Fruit fly (Drosophila melanogaster) whole organism, prepupa: ENCODE measurements around the gene CG12017.

Source experiments
- CG10631 ChIP-seq: fragments of 200-800 bp; sonication (Bioruptor generic); optimal IDR thresholded peaks from 2 replicates; lab custom pipeline; 2016; ENCODE audit warnings: missing biosample characterization, missing genetic modification characterization
- CG10669 ChIP-seq: fragments of 200-800 bp; sonication (Bioruptor generic); optimal IDR thresholded peaks from 3 replicates; lab custom pipeline; 2018; ENCODE audit warnings: missing biosample characterization, mild to moderate bottlenecking, missing genetic modification characterization, moderate library complexity
- CG11294 ChIP-seq: fragments of 200-800 bp; sonication (Bioruptor generic); IDR thresholded peaks from 2 replicates; pipeline ENCODE4 v1.3.6; 2022; ENCODE audit warnings: missing biosample characterization, missing genetic modification characterization
- CG11762 ChIP-seq: fragments of 200-800 bp; sonication (Bioruptor generic); optimal IDR thresholded peaks from 3 replicates; lab custom pipeline; 2016; ENCODE audit warnings: missing biosample characterization, missing genetic modification characterization; ENCODE audit not compliant: insufficient read depth
- CG11902 ChIP-seq: fragments of 200-800 bp; sonication (Bioruptor generic); optimal IDR thresholded peaks from 3 replicates; lab custom pipeline; 2016; ENCODE audit warnings: missing biosample characterization, missing genetic modification characterization
- CG15336 ChIP-seq: fragments of 200-800 bp; sonication (Bioruptor generic); IDR thresholded peaks from 2 replicates; pipeline ENCODE4 v1.3.6; 2022; ENCODE audit warnings: missing biosample characterization, missing genetic modification characterization
- CG1621 ChIP-seq: fragments of 200-800 bp; sonication (Bioruptor generic); optimal IDR thresholded peaks from 3 replicates; lab custom pipeline; 2018; ENCODE audit warnings: missing biosample characterization, mild to moderate bottlenecking, missing genetic modification characterization
- CG16779 ChIP-seq: fragments of 200-800 bp; sonication (Bioruptor generic); optimal IDR thresholded peaks from 3 replicates; lab custom pipeline; 2017; ENCODE audit warnings: missing biosample characterization, mild to moderate bottlenecking, missing genetic modification characterization
- CG3032 ChIP-seq: fragments of 200-800 bp; optimal IDR thresholded peaks from 2 replicates; lab custom pipeline; 2019; ENCODE audit warnings: missing biosample characterization, mild to moderate bottlenecking, missing genetic modification characterization, moderate library complexity
- CG31627 ChIP-seq: fragments of 200-800 bp; sonication (Bioruptor generic); optimal IDR thresholded peaks from 3 replicates; lab custom pipeline; 2016; ENCODE audit warnings: missing biosample characterization, missing genetic modification characterization
- CG32006 ChIP-seq: fragments of 200-800 bp; sonication (Bioruptor generic); optimal IDR thresholded peaks from 3 replicates; lab custom pipeline; 2017; ENCODE audit warnings: missing biosample characterization, mild to moderate bottlenecking, missing genetic modification characterization
- CG34406 ChIP-seq: fragments of 200-800 bp; sonication (Bioruptor generic); optimal IDR thresholded peaks from 3 replicates; lab custom pipeline; 2016; ENCODE audit warnings: missing biosample characterization, missing genetic modification characterization
- CG3919 ChIP-seq: fragments of 200-800 bp; sonication (Bioruptor generic); optimal IDR thresholded peaks from 3 replicates; lab custom pipeline; 2016; ENCODE audit warnings: missing biosample characterization, missing genetic modification characterization
- CG4318 ChIP-seq: fragments of 200-800 bp; sonication (Bioruptor generic); optimal IDR thresholded peaks from 3 replicates; lab custom pipeline; 2017; ENCODE audit warnings: missing biosample characterization, mild to moderate bottlenecking, missing genetic modification characterization
- CG6163 ChIP-seq: fragments of 200-800 bp; sonication (Bioruptor generic); IDR thresholded peaks from 3 replicates; pipeline ENCODE4 v1.3.6; 2022; ENCODE audit warnings: missing biosample characterization, missing genetic modification characterization
- CG6792 ChIP-seq: fragments of 200-800 bp; sonication (Bioruptor generic); optimal IDR thresholded peaks from 3 replicates; lab custom pipeline; 2016; ENCODE audit warnings: missing biosample characterization, missing genetic modification characterization
- CG6808 ChIP-seq: fragments of 200-800 bp; sonication (Bioruptor generic); optimal IDR thresholded peaks from 3 replicates; lab custom pipeline; 2017; ENCODE audit warnings: missing biosample characterization, missing genetic modification characterization, mild to moderate bottlenecking, moderate library complexity, missing genetic modification reagents
- CG6854 ChIP-seq: fragments of 200-800 bp; sonication (Bioruptor generic); optimal IDR thresholded peaks from 2 replicates; lab custom pipeline; 2017; ENCODE audit warnings: missing biosample characterization, mild to moderate bottlenecking, missing genetic modification characterization
- CG7368 ChIP-seq: fragments of 200-800 bp; sonication (Bioruptor generic); optimal IDR thresholded peaks from 3 replicates; lab custom pipeline; 2016; ENCODE audit warnings: missing biosample characterization, missing genetic modification characterization
- CG8119 ChIP-seq: fragments of 200-800 bp; sonication (Bioruptor generic); IDR thresholded peaks from 3 replicates; pipeline ENCODE4 v1.3.6; 2022; ENCODE audit warnings: missing biosample characterization, missing genetic modification characterization
- CG8319 ChIP-seq: fragments of 200-800 bp; sonication (Bioruptor generic); optimal IDR thresholded peaks from 3 replicates; lab custom pipeline; 2016; ENCODE audit warnings: missing biosample characterization, missing genetic modification characterization
- CG8632 ChIP-seq: fragments of 200-800 bp; sonication (Bioruptor generic); optimal IDR thresholded peaks from 3 replicates; lab custom pipeline; 2016; ENCODE audit warnings: missing biosample characterization, missing genetic modification characterization
- CG9139 ChIP-seq: fragments of 200-800 bp; sonication (Bioruptor generic); optimal IDR thresholded peaks from 3 replicates; lab custom pipeline; 2017; ENCODE audit warnings: missing biosample characterization, mild to moderate bottlenecking, missing genetic modification characterization
- Eip75B ChIP-seq: fragments of 200-800 bp; sonication (Bioruptor generic); optimal IDR thresholded peaks from 3 replicates; lab custom pipeline; 2016; ENCODE audit warnings: missing biosample characterization, missing genetic modification characterization
- Eip78C ChIP-seq: fragments of 200-800 bp; sonication (Bioruptor generic); peaks from one replicate; lab custom pipeline; 2016; ENCODE audit warnings: missing biosample characterization, missing genetic modification characterization
- Eip93F ChIP-seq: fragments of 200-800 bp; sonication (Bioruptor generic); optimal IDR thresholded peaks from 2 replicates; lab custom pipeline; 2016; ENCODE audit warnings: missing biosample characterization, mild to moderate bottlenecking, missing genetic modification characterization
- Ets96B ChIP-seq: fragments of 200-800 bp; optimal IDR thresholded peaks from 2 replicates; lab custom pipeline; 2019; ENCODE audit warnings: missing biosample characterization, mild to moderate bottlenecking, missing genetic modification characterization, moderate library complexity
- Gug ChIP-seq: fragments of 200-800 bp; sonication (Bioruptor generic); IDR thresholded peaks from 2 replicates; pipeline ENCODE4 v1.3.6; 2022; ENCODE audit warnings: missing biosample characterization, missing genetic modification characterization
- Hr38 ChIP-seq: sonication (Bioruptor generic); optimal IDR thresholded peaks from 2 replicates; lab custom pipeline; 2016; ENCODE audit warnings: missing biosample characterization, missing genetic modification characterization
- Hr39 ChIP-seq: fragments of 200-800 bp; sonication (Bioruptor generic); optimal IDR thresholded peaks from 2 replicates; lab custom pipeline; 2016; ENCODE audit warnings: missing biosample characterization, missing genetic modification characterization
- Hr4 ChIP-seq: fragments of 200-800 bp; sonication (Bioruptor generic); optimal IDR thresholded peaks from 3 replicates; lab custom pipeline; 2016; ENCODE audit warnings: missing biosample characterization, missing genetic modification characterization
- Lpt ChIP-seq: fragments of 200-800 bp; sonication (Bioruptor generic); optimal IDR thresholded peaks from 3 replicates; lab custom pipeline; 2016; ENCODE audit warnings: missing biosample characterization, missing genetic modification characterization
- Met ChIP-seq: fragments of 200-800 bp; sonication (Bioruptor generic); optimal IDR thresholded peaks from 3 replicates; lab custom pipeline; 2016; ENCODE audit warnings: missing biosample characterization, missing genetic modification characterization
- OdsH ChIP-seq: fragments of 200-800 bp; sonication (Bioruptor generic); optimal IDR thresholded peaks from 3 replicates; lab custom pipeline; 2016; ENCODE audit warnings: missing biosample characterization, missing genetic modification characterization
- Smox ChIP-seq: fragments of 200-800 bp; sonication (Bioruptor generic); optimal IDR thresholded peaks from 3 replicates; lab custom pipeline; 2016; ENCODE audit warnings: missing biosample characterization, missing genetic modification characterization
- Sox102F ChIP-seq: fragments of 200-800 bp; sonication (Bioruptor generic); optimal IDR thresholded peaks from 2 replicates; lab custom pipeline; 2016; ENCODE audit warnings: missing biosample characterization, mild to moderate bottlenecking, missing genetic modification characterization
- Sox14 ChIP-seq: fragments of 200-800 bp; sonication (Bioruptor generic); optimal IDR thresholded peaks from 3 replicates; lab custom pipeline; 2016; ENCODE audit warnings: missing biosample characterization, missing genetic modification characterization
- Sox15 ChIP-seq: fragments of 200-800 bp; sonication (Bioruptor generic); optimal IDR thresholded peaks from 3 replicates; lab custom pipeline; 2016; ENCODE audit warnings: missing biosample characterization, missing genetic modification characterization
- achi ChIP-seq: fragments of 200-800 bp; sonication (Bioruptor generic); optimal IDR thresholded peaks from 3 replicates; lab custom pipeline; 2016; ENCODE audit warnings: missing biosample characterization, missing genetic modification characterization
- acj6 ChIP-seq: fragments of 200-800 bp; sonication (Bioruptor generic); optimal IDR thresholded peaks from 3 replicates; lab custom pipeline; 2016; ENCODE audit warnings: missing biosample characterization, missing genetic modification characterization
- cyc ChIP-seq: fragments of 200-800 bp; sonication (Bioruptor generic); optimal IDR thresholded peaks from 3 replicates; lab custom pipeline; 2016; ENCODE audit warnings: missing biosample characterization, missing genetic modification characterization
- dsx ChIP-seq: fragments of 200-800 bp; optimal IDR thresholded peaks from 3 replicates; lab custom pipeline; 2019; ENCODE audit warnings: missing biosample characterization, mild to moderate bottlenecking, missing genetic modification characterization, moderate library complexity; ENCODE audit not compliant: poor library complexity, severe bottlenecking
- eg ChIP-seq: fragments of 200-800 bp; sonication (Bioruptor generic); IDR thresholded peaks from 3 replicates; pipeline ENCODE4 v1.3.6; 2022; ENCODE audit warnings: missing biosample characterization, missing genetic modification characterization
- fd59A ChIP-seq: fragments of 200-800 bp; sonication (Bioruptor generic); optimal IDR thresholded peaks from 2 replicates; lab custom pipeline; 2017; ENCODE audit warnings: missing biosample characterization, mild to moderate bottlenecking, missing genetic modification characterization, missing genetic modification reagents
- fd85E ChIP-seq: fragments of 200-800 bp; sonication (Bioruptor generic); optimal IDR thresholded peaks from 3 replicates; lab custom pipeline; 2016; ENCODE audit warnings: missing biosample characterization, missing genetic modification characterization
- fkh ChIP-seq: fragments of 200-800 bp; sonication (Bioruptor generic); optimal IDR thresholded peaks from 3 replicates; lab custom pipeline; 2017; ENCODE audit warnings: missing biosample characterization, mild to moderate bottlenecking, missing genetic modification characterization, moderate library complexity
- net ChIP-seq: fragments of 200-800 bp; sonication (Bioruptor generic); optimal IDR thresholded peaks from 3 replicates; lab custom pipeline; 2016; ENCODE audit warnings: missing biosample characterization, missing genetic modification characterization
- pdm3 ChIP-seq: fragments of 200-800 bp; sonication (Bioruptor generic); optimal IDR thresholded peaks from 3 replicates; lab custom pipeline; 2016; ENCODE audit warnings: missing biosample characterization, missing genetic modification characterization
- salr ChIP-seq, 2 experiments: fragments of 200-800 bp; sonication (Bioruptor generic); optimal IDR thresholded peaks; 3 replicates each; lab custom pipeline; 2016 to 2018; ENCODE audit warnings: missing biosample characterization in 2 of 2, missing genetic modification characterization in 2 of 2, mild to moderate bottlenecking in 1 of 2
- ss ChIP-seq, 2 experiments: fragments of 200-800 bp; sonication (Bioruptor generic); optimal IDR thresholded peaks; 2 replicates in 1 of 2; 3 replicates in 1 of 2; lab custom pipeline; 2017 to 2018; ENCODE audit warnings: mild to moderate bottlenecking in 2 of 2, missing biosample characterization in 2 of 2, missing genetic modification characterization in 2 of 2, moderate library complexity in 1 of 2
- svp ChIP-seq: fragments of 200-800 bp; sonication (Bioruptor generic); peaks from one replicate; lab custom pipeline; 2016; ENCODE audit warnings: missing biosample characterization, missing genetic modification characterization
- topi ChIP-seq: fragments of 200-800 bp; sonication (Bioruptor generic); optimal IDR thresholded peaks from 3 replicates; lab custom pipeline; 2016; ENCODE audit warnings: missing biosample characterization, missing genetic modification characterization
- vri ChIP-seq: fragments of 200-800 bp; sonication (Bioruptor generic); optimal IDR thresholded peaks from 3 replicates; lab custom pipeline; 2016; ENCODE audit warnings: missing biosample characterization, mild to moderate bottlenecking, missing genetic modification characterization

Gene CG12017

dm6 chr3L:3245189-3245588 lies 34.9 kb upstream of the CG12017 start:
- TF ChIP-seq Eip75B (GFP tag; lab: Kevin White, UChicago), result peak; percentile 91
- TF ChIP-seq Smox (GFP tag; lab: Kevin White, UChicago), result peak; percentile 88
- no peak for TF ChIP-seq fkh
- TF ChIP-seq topi, result peak; percentile 83
- peak; percentile 86 for TF ChIP-seq CG16779
- peak; percentile 92 for TF ChIP-seq CG3032
- peak; percentile 92 for TF ChIP-seq Ets96B (tag; lab: Kevin White, UChicago)
- peak; percentile 91 for TF ChIP-seq CG6808 (GFP tag; lab: Kevin White, UChicago)
- peak; percentile 47 for TF ChIP-seq CG11902 (GFP tag; lab: Kevin White, UChicago)
- peak; percentile 88 for TF ChIP-seq Sox102F
- peak; percentile 96 for TF ChIP-seq Eip78C (GFP tag; lab: Kevin White, UChicago)
- peak; percentile 90 for TF ChIP-seq fd59A (GFP tag; lab: Kevin White, UChicago)
- peak; percentile 75 for TF ChIP-seq cyc (GFP tag; lab: Kevin White, UChicago)
- TF ChIP-seq Sox15 (GFP tag; lab: Kevin White, UChicago), result peak; percentile 77
- TF ChIP-seq Lpt (GFP tag; lab: Kevin White, UChicago), result peak; percentile 43
- peak; percentile 88 for TF ChIP-seq CG10631 (GFP tag; lab: Kevin White, UChicago)
- no peak for TF ChIP-seq CG6854
- peak; percentile 89 for TF ChIP-seq net
- no peak for TF ChIP-seq CG4318 (GFP tag; lab: Kevin White, UChicago)
- TF ChIP-seq OdsH (GFP tag; lab: Kevin White, UChicago), result peak; percentile 87
- TF ChIP-seq CG15336, result peak; percentile 67
- TF ChIP-seq Eip93F (GFP tag; lab: Kevin White, UChicago), result peak; percentile 85
- TF ChIP-seq Hr4 (GFP tag; lab: Kevin White, UChicago), result peak; percentile 36
- TF ChIP-seq acj6 (GFP tag; lab: Kevin White, UChicago), result peak; percentile 88
- no peak for TF ChIP-seq eg (GFP tag; lab: Robert Waterston, UW)
- peak; percentile 71 for TF ChIP-seq Sox14 (GFP tag; lab: Kevin White, UChicago)
- TF ChIP-seq CG11294 (GFP tag; lab: Robert Waterston, UW), result no peak
- TF ChIP-seq CG7368 (GFP tag; lab: Kevin White, UChicago), result peak; percentile 49
- TF ChIP-seq CG6792 (GFP tag; lab: Kevin White, UChicago), result peak; percentile 87
- TF ChIP-seq Hr39 (GFP tag; lab: Kevin White, UChicago), result peak; percentile 78
- TF ChIP-seq CG1621 (tag; lab: Kevin White, UChicago), result peak; percentile 88
- peak; percentile 50 for TF ChIP-seq CG32006 (GFP tag; lab: Kevin White, UChicago)
- peak; percentile 93 for TF ChIP-seq svp (GFP tag; lab: Kevin White, UChicago)
- peak; percentile 91 for TF ChIP-seq dsx
- peak; percentile 88 for TF ChIP-seq CG10669 (GFP tag; lab: Kevin White, UChicago)
- TF ChIP-seq fd85E (GFP tag; lab: Kevin White, UChicago), result no peak
- TF ChIP-seq CG34406 (GFP tag; lab: Kevin White, UChicago), result peak; percentile 89
- TF ChIP-seq salr (GFP tag; optimal IDR thresholded peaks at IDR 0.05; lab: Kevin White, UChicago), result peak; percentile 75 to 80
- peak; percentile 87 for TF ChIP-seq achi (GFP tag; lab: Kevin White, UChicago)
- TF ChIP-seq CG6163 (GFP tag; lab: Robert Waterston, UW), result peak; percentile 89
- TF ChIP-seq Met (GFP tag; lab: Kevin White, UChicago), result peak; percentile 92
- peak; percentile 68 for TF ChIP-seq CG8319
- no peak for TF ChIP-seq Hr38 (GFP tag; lab: Kevin White, UChicago)
- peak; percentile 82 for TF ChIP-seq CG8119 (GFP tag; lab: Robert Waterston, UW)
- TF ChIP-seq CG8632, result peak; percentile 92
- peak; percentile 74 for TF ChIP-seq CG9139 (GFP tag; lab: Kevin White, UChicago)
- TF ChIP-seq CG31627 (GFP tag; lab: Kevin White, UChicago), result peak; percentile 79
- TF ChIP-seq CG11762 (GFP tag; lab: Kevin White, UChicago), result peak; percentile 79
- peak; percentile 56 for TF ChIP-seq Gug (GFP tag; lab: Robert Waterston, UW)
- TF ChIP-seq vri, result peak; percentile 81
- TF ChIP-seq pdm3 (GFP tag; lab: Kevin White, UChicago), result peak; percentile 86
- peak; percentile 93 to 96 for TF ChIP-seq ss (GFP tag; optimal IDR thresholded peaks at IDR 0.05; lab: Kevin White, UChicago)
- peak; percentile 78 for TF ChIP-seq CG3919
